Comparison of ENCODE assay signal across 5 worm cellular contexts in the genomic region with DNA sequence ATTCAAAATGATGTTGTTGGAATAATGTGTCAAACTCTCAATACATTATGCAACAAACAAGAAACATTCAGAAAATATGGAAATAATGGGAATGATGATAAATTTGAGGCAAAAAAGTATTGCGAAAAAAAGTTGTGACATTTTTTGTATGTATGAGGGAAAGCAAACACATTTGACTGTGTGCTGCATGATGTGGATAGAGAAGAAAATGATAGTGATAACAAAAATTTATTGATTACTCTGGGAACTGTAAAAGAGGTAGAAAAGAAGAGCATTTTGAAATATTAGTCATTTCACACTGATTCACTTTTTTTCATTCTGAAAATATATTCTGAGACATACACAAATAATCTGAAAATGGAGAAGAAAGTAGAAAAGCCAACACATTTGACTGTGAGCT.
TF ChIP-seq lines count a peak whose summit lies in the region.

No protein-coding gene starts in this region.

TF ChIP-seq in whole organism, L1 larva, 84 proteins besides CTCF, POLR2A, EP300 and RAD21:
- TF ChIP-seq C16A3.4 (tag; optimal IDR thresholded peaks at IDR 0.05; lab: Kevin White, UChicago) (no peak), snpc-4 (tag; optimal IDR thresholded peaks at IDR 0.05; lab: Kevin White, UChicago) (no peak), nhr-28 (tag; optimal IDR thresholded peaks at IDR 0.05; lab: Kevin White, UChicago) (no peak), nhr-19 (GFP tag; conservative IDR thresholded peaks at IDR 0.05; lab: Robert Waterston, UW) (no peak), lin-35 (GFP tag; optimal IDR thresholded peaks at IDR 0.05; lab: Kevin White, UChicago) (peak in 1 of 2 experiments; percentile 6), C04F5.9 (tag; optimal IDR thresholded peaks at IDR 0.05; lab: Kevin White, UChicago) (no peak), elt-2 (tag; optimal IDR thresholded peaks at IDR 0.05; lab: Kevin White, UChicago) (peak; percentile 26)

TF ChIP-seq in whole organism, L2 larva, 48 proteins besides CTCF, POLR2A, EP300 and RAD21:
- TF ChIP-seq nhr-23 (tag; optimal IDR thresholded peaks at IDR 0.05; lab: Kevin White, UChicago), result no peak
- no peak for TF ChIP-seq crh-2 (tag; optimal IDR thresholded peaks at IDR 0.05; lab: Kevin White, UChicago)
- peak; percentile 60 for TF ChIP-seq fos-1 (tag; optimal IDR thresholded peaks at IDR 0.05; lab: Kevin White, UChicago)

TF ChIP-seq in whole organism, L3 larva, 47 proteins besides CTCF, POLR2A, EP300 and RAD21:
- no peak for TF ChIP-seq nfya-1 (tag; optimal IDR thresholded peaks at IDR 0.05; lab: Kevin White, UChicago; ENCODE audit: insufficient read depth)
- no peak for TF ChIP-seq ztf-11 (tag; optimal IDR thresholded peaks at IDR 0.05; lab: Kevin White, UChicago)
- TF ChIP-seq fos-1 (tag; optimal IDR thresholded peaks at IDR 0.05; lab: Kevin White, UChicago), result no peak
- no peak for TF ChIP-seq egl-27 (tag; optimal IDR thresholded peaks at IDR 0.05; lab: Kevin White, UChicago)
- no peak for TF ChIP-seq daf-12 (tag; optimal IDR thresholded peaks at IDR 0.05; lab: Kevin White, UChicago)
- no peak for TF ChIP-seq elt-3 (tag; optimal IDR thresholded peaks at IDR 0.05; lab: Kevin White, UChicago)
- no peak for TF ChIP-seq ZK546.5 (tag; optimal IDR thresholded peaks at IDR 0.05; lab: Kevin White, UChicago)
- no peak for TF ChIP-seq nhr-12 (tag; optimal IDR thresholded peaks at IDR 0.05; lab: Kevin White, UChicago)
- TF ChIP-seq mml-1 (tag; optimal IDR thresholded peaks at IDR 0.05; lab: Kevin White, UChicago), result no peak
- no peak for TF ChIP-seq skn-1 (tag; optimal IDR thresholded peaks at IDR 0.05; lab: Kevin White, UChicago)
- no peak for TF ChIP-seq nhr-43 (tag; optimal IDR thresholded peaks at IDR 0.05; lab: Kevin White, UChicago; ENCODE audit: poor library complexity, severe bottlenecking)
- no peak for TF ChIP-seq nhr-11 (tag; optimal IDR thresholded peaks at IDR 0.05; lab: Kevin White, UChicago)
- TF ChIP-seq nhr-237 (tag; optimal IDR thresholded peaks at IDR 0.05; lab: Kevin White, UChicago), result no peak
- TF ChIP-seq zag-1 (tag; optimal IDR thresholded peaks at IDR 0.05; lab: Kevin White, UChicago), result no peak
- no peak for TF ChIP-seq nhr-25 (tag; optimal IDR thresholded peaks at IDR 0.05; lab: Kevin White, UChicago)
- no peak for TF ChIP-seq lin-15B (tag; optimal IDR thresholded peaks at IDR 0.05; lab: Kevin White, UChicago)
- TF ChIP-seq unc-39 (tag; optimal IDR thresholded peaks at IDR 0.05; lab: Kevin White, UChicago), result no peak
- TF ChIP-seq ceh-28 (tag; optimal IDR thresholded peaks at IDR 0.05; lab: Kevin White, UChicago), result peak; percentile 5
- TF ChIP-seq lsy-12 (tag; optimal IDR thresholded peaks at IDR 0.05; lab: Kevin White, UChicago), result no peak
- no peak for TF ChIP-seq fkh-10 (GFP tag; optimal IDR thresholded peaks at IDR 0.05; lab: Kevin White, UChicago)
- TF ChIP-seq sea-2 (GFP tag; optimal IDR thresholded peaks at IDR 0.05; lab: Kevin White, UChicago), result no peak
- no peak for TF ChIP-seq snpc-4 (tag; optimal IDR thresholded peaks at IDR 0.05; lab: Kevin White, UChicago)
- TF ChIP-seq pha-4 (tag; optimal IDR thresholded peaks at IDR 0.05; lab: Kevin White, UChicago), result peak; percentile 13
- TF ChIP-seq mdl-1 (tag; optimal IDR thresholded peaks at IDR 0.05; lab: Kevin White, UChicago), result no peak
- peak; percentile 49 for TF ChIP-seq elt-2 (tag; optimal IDR thresholded peaks at IDR 0.05; lab: Kevin White, UChicago)

TF ChIP-seq in whole organism, L4 larva, 104 proteins besides CTCF, POLR2A, EP300 and RAD21:
- TF ChIP-seq unc-62 (GFP tag; optimal IDR thresholded peaks at IDR 0.05 in 1 of 2; lab: Kevin White, UChicago) (peak in 1 of 2 experiments; percentile 58), unc-62 (tag; optimal IDR thresholded peaks at IDR 0.05; lab: Kevin White, UChicago) (no peak), nhr-28 (tag; optimal IDR thresholded peaks at IDR 0.05; lab: Kevin White, UChicago) (peak; percentile 26), pqm-1 (tag; optimal IDR thresholded peaks at IDR 0.05; lab: Kevin White, UChicago) (peak; percentile 27), nhr-10 (tag; optimal IDR thresholded peaks at IDR 0.05; lab: Kevin White, UChicago) (no peak), daf-16 (GFP tag; optimal IDR thresholded peaks at IDR 0.05; lab: Kevin White, UChicago) (no peak), daf-16 (tag; optimal IDR thresholded peaks at IDR 0.05; lab: Kevin White, UChicago) (peak; percentile 17)

TF ChIP-seq in whole organism, young adult, 124 proteins besides CTCF, POLR2A, EP300 and RAD21:
- TF ChIP-seq madf-10 (tag; optimal IDR thresholded peaks at IDR 0.05; lab: Kevin White, UChicago) (no peak), nhr-80 (tag; optimal IDR thresholded peaks at IDR 0.05; lab: Kevin White, UChicago) (peak; percentile 37)
